Fruit fly (Drosophila melanogaster): ENCODE data around the gene nkd.

Gene nkd

dm6 chr3L:18996030-18996773, 49.0 kb downstream of the nkd start (continued):
- TF ChIP-seq CG2875 (GFP tag; optimal IDR thresholded peaks at IDR 0.05): no peak
- peak; percentile 73 for TF ChIP-seq slou (GFP tag; optimal IDR thresholded peaks at IDR 0.05)
- TF ChIP-seq HHEX (GFP tag; optimal IDR thresholded peaks at IDR 0.05): peak; percentile 57
- TF ChIP-seq E2f2 (GFP tag; IDR thresholded peaks at IDR 0.05): peak; percentile 10; the same call in 1 of the 2 replicates
- TF ChIP-seq CG11456 (GFP tag; IDR thresholded peaks at IDR 0.05): peak; percentile 79; the same call in 2 of the 3 replicates
- peak; percentile 55; the same call in 1 of the 2 replicates for TF ChIP-seq E2f1 (GFP tag; IDR thresholded peaks at IDR 0.05)
- TF ChIP-seq CG14014 (GFP tag; IDR thresholded peaks at IDR 0.05): 0 out of 2 replicates have a peak, but pooled peaks have one; percentile 53
- TF ChIP-seq schlank (tag; optimal IDR thresholded peaks at IDR 0.05): peak; percentile 63
- TF ChIP-seq Blimp-1 (GFP tag; optimal IDR thresholded peaks at IDR 0.05): peak; percentile 38
- peak; percentile 53 for TF ChIP-seq Max (GFP tag; optimal IDR thresholded peaks at IDR 0.05)
- TF ChIP-seq Atf6 (GFP tag; IDR thresholded peaks at IDR 0.05): peak; percentile 71
- no peak for TF ChIP-seq CrebB (tag; optimal IDR thresholded peaks at IDR 0.05)
- peak; percentile 57 for TF ChIP-seq CG17612 (GFP tag; IDR thresholded peaks at IDR 0.05)
- TF ChIP-seq org-1 (GFP tag; optimal IDR thresholded peaks at IDR 0.05): peak; percentile 83
- peak; percentile 68 for TF ChIP-seq CG10274 (GFP tag; optimal IDR thresholded peaks at IDR 0.05)
- TF ChIP-seq CG32532 (GFP tag; IDR thresholded peaks at IDR 0.05): peak; percentile 81
- TF ChIP-seq NC2β (GFP tag; optimal IDR thresholded peaks at IDR 0.05): peak; percentile 38
- peak; percentile 24 for TF ChIP-seq Fer2 (tag; optimal IDR thresholded peaks at IDR 0.05)
- peak; percentile 19; the same call in 1 of the 2 replicates for TF ChIP-seq vvl (GFP tag; IDR thresholded peaks at IDR 0.05)
- no peak for TF ChIP-seq CG2129 (GFP tag; IDR thresholded peaks at IDR 0.05; ENCODE audit: partially characterized antibody)
- peak; percentile 97 for TF ChIP-seq abd-A (tag; optimal IDR thresholded peaks at IDR 0.05)
- TF ChIP-seq CG12659 (GFP tag; optimal IDR thresholded peaks at IDR 0.05): peak; percentile 81
- peak; percentile 42 for TF ChIP-seq corto (GFP tag; optimal IDR thresholded peaks at IDR 0.05)
- no peak for TF ChIP-seq CG4360 (GFP tag; IDR thresholded peaks at IDR 0.05)
- TF ChIP-seq slp2 (GFP tag; optimal IDR thresholded peaks at IDR 0.05): peak; percentile 43
- peak; percentile 96 for TF ChIP-seq CG12769 (tag; optimal IDR thresholded peaks at IDR 0.05)
- peak; percentile 4 for TF ChIP-seq ab (GFP tag; optimal IDR thresholded peaks at IDR 0.05)
- peak; percentile 50 for TF ChIP-seq Hr3 (GFP tag; optimal IDR thresholded peaks at IDR 0.05)
- no peak for TF ChIP-seq CG17186 (GFP tag; optimal IDR thresholded peaks at IDR 0.05)
- no peak for TF ChIP-seq CG7963 (GFP tag; IDR thresholded peaks at IDR 0.05; ENCODE audit: partially characterized antibody)
- TF ChIP-seq hth (optimal IDR thresholded peaks at IDR 0.05): no peak
- peak; percentile 85 for TF ChIP-seq CG9437 (GFP tag; optimal IDR thresholded peaks at IDR 0.05)
- no peak for TF ChIP-seq Spps (tag; optimal IDR thresholded peaks at IDR 0.05)
- no peak for TF ChIP-seq mld (GFP tag; IDR thresholded peaks at IDR 0.05; ENCODE audit: partially characterized antibody)
- peak; percentile 76 for TF ChIP-seq CG10209 (GFP tag; optimal IDR thresholded peaks at IDR 0.05)
- peak; percentile 61 for TF ChIP-seq tin (GFP tag; optimal IDR thresholded peaks at IDR 0.05)
- peak; percentile 65 for TF ChIP-seq Xbp1 (GFP tag; optimal IDR thresholded peaks at IDR 0.05)
- peak; percentile 40 for TF ChIP-seq CG11398 (GFP tag; optimal IDR thresholded peaks at IDR 0.05)
- TF ChIP-seq lola (GFP tag; optimal IDR thresholded peaks at IDR 0.05): peak in 2 of 3 experiments; percentile 7 to 31
- no peak for TF ChIP-seq cad (GFP tag; optimal IDR thresholded peaks at IDR 0.05)
- peak; percentile 13 for TF ChIP-seq CG10565 (GFP tag; optimal IDR thresholded peaks at IDR 0.05)
- peak; percentile 75 for TF ChIP-seq CG13775 (GFP tag; optimal IDR thresholded peaks at IDR 0.05)
- no peak for TF ChIP-seq NC2α (GFP tag; optimal IDR thresholded peaks at IDR 0.05)
- TF ChIP-seq Sry-δ (GFP tag; optimal IDR thresholded peaks at IDR 0.05): peak; percentile 2
- TF ChIP-seq B-H1 (GFP tag; IDR thresholded peaks at IDR 0.05): peak; percentile 30
- TF ChIP-seq zfh1 (GFP tag; IDR thresholded peaks at IDR 0.05): no peak
- TF ChIP-seq cwo (GFP tag; optimal IDR thresholded peaks at IDR 0.05): peak; percentile 100
- TF ChIP-seq disco-r (GFP tag; optimal IDR thresholded peaks at IDR 0.05): peak; percentile 44
- peak; percentile 21; the same call in 1 of the 3 replicates for TF ChIP-seq zen2 (GFP tag; IDR thresholded peaks at IDR 0.05; ENCODE audit: partially characterized antibody)
